Worm (Caenorhabditis elegans): Measurements from ENCODE around the gene T02G5.15.
A peak's percentile ranks its signal among the peaks of the same experiment; 100 is the strongest.

T02G5.15 gene

ce11 chrII:7069866-7070265, 14.3 kb upstream of the T02G5.15 start, which contains the start of gene him-14:
TSS of gene him-14 (minus strand) at chrII:7069966.
- TF ChIP-seq F49E8.2 (tag; optimal IDR thresholded peaks at IDR 0.05; ENCODE audit: insufficient read depth) (peak; percentile 14), Y95B8A.8 (GFP tag; IDR thresholded peaks at IDR 0.05) (no peak), T07F8.4 (tag; optimal IDR thresholded peaks at IDR 0.05) (no peak), Y53G8AR.9 (GFP tag; conservative IDR thresholded peaks at IDR 0.05) (0 out of 2 replicates have a peak, but pooled peaks have one; percentile 17), snpc-1.3 (tag; optimal IDR thresholded peaks at IDR 0.05; ENCODE audit: insufficient read depth) (peak; percentile 1), him-1 (tag; optimal IDR thresholded peaks at IDR 0.05) (peak; percentile 10), madf-6 (GFP tag; IDR thresholded peaks at IDR 0.05) (peak; percentile 24; the same call in 1 of the 2 replicates)

DNA sequence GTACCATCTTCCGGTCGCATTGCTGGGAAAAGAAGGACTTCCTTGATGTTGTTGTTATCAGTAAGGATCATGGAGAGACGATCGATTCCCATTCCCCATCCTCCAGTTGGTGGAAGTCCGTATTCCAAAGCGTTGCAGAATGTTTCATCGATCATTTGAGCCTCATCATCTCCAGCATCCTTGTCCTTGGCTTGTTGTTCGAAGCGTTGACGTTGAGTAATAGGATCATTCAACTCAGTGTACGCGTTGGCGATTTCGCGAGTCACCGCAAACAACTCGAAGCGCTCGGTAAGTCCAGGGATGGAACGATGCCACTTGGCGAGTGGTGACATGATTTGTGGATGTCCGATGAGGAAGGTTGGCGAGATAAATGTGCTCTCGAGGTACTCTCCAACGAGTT, 13.7 kb upstream of the T02G5.15 start:
- TF ChIP-seq Y67H2A.10 (GFP tag; conservative IDR thresholded peaks at IDR 0.05) (no peak), attf-6 (GFP tag; IDR thresholded peaks at IDR 0.05) (no peak), bed-1 (GFP tag; IDR thresholded peaks at IDR 0.05) (0 out of 2 replicates have a peak, but pooled peaks have one; percentile 16)

DNA sequence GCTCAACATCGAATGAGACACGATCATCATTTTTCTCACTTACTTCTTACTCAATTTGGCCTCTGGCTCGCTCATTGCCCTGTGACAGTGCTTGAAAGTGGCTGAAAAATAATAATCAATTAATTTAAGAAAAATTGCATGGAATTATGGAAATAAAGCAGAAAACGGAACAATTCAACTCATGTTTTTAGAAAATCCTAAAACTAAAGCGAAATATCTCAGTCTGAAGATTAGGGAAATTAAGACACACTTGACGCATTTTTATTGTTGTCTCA, 11.9 kb upstream of the T02G5.15 start, which contains the start of gene kars-1:
Gene kars-1 (minus strand): TSS at position 101 of the 275 bp plus-strand sequence.
- no peak for TF ChIP-seq nfya-2 (GFP tag; IDR thresholded peaks at IDR 0.05)
- no peak for TF ChIP-seq F57C9.4 (tag; optimal IDR thresholded peaks at IDR 0.05)

- TF ChIP-seq nhr-80 (tag; optimal IDR thresholded peaks at IDR 0.05), result peak; percentile 75
- TF ChIP-seq madf-6 (GFP tag; IDR thresholded peaks at IDR 0.05), result no peak
- peak in 1 of 3 experiments; percentile 28 for TF ChIP-seq lin-35 (GFP tag; optimal IDR thresholded peaks at IDR 0.05)
- TF ChIP-seq lsl-1 (GFP tag; optimal IDR thresholded peaks at IDR 0.05), result peak; percentile 26
- 0 out of 2 replicates have a peak, but pooled peaks have one; percentile 12 for TF ChIP-seq Y53G8AR.9 (GFP tag; conservative IDR thresholded peaks at IDR 0.05)
- TF ChIP-seq mcd-1 (GFP tag; IDR thresholded peaks at IDR 0.05), result peak; percentile 69
- TF ChIP-seq K12H6.12 (tag; optimal IDR thresholded peaks at IDR 0.05), result peak; percentile 56
- TF ChIP-seq cebp-1 (GFP tag; IDR thresholded peaks at IDR 0.05), result no peak
- peak; percentile 11 for TF ChIP-seq cebp-1 (tag; optimal IDR thresholded peaks at IDR 0.05)
- TF ChIP-seq Y95B8A.8 (GFP tag; IDR thresholded peaks at IDR 0.05), result no peak
- no peak for TF ChIP-seq aptf-2 (GFP tag; conservative IDR thresholded peaks at IDR 0.05)
- no peak for TF ChIP-seq sea-2 (GFP tag; IDR thresholded peaks at IDR 0.05)
- TF ChIP-seq attf-3 (GFP tag; conservative IDR thresholded peaks at IDR 0.05), result peak; percentile 46; the same call in 1 of the 2 replicates
- TF ChIP-seq Y79H2A.3 (GFP tag; conservative IDR thresholded peaks at IDR 0.05), result no peak
- peak; percentile 87 for TF ChIP-seq ceh-100 (GFP tag; IDR thresholded peaks at IDR 0.05)
- TF ChIP-seq ceh-40 (GFP tag; IDR thresholded peaks at IDR 0.05), result no peak
- TF ChIP-seq tbp1 (GFP tag; optimal IDR thresholded peaks at IDR 0.05), result peak; percentile 12
- no peak for TF ChIP-seq snpc-4 (GFP tag; optimal IDR thresholded peaks at IDR 0.05)
- TF ChIP-seq snpc-4 (tag; optimal IDR thresholded peaks at IDR 0.05), result peak in 1 of 4 experiments; percentile 5
- peak; percentile 21 for TF ChIP-seq attf-5 (GFP tag; optimal IDR thresholded peaks at IDR 0.05)
- peak; percentile 21 for TF ChIP-seq snpc-1.3 (tag; optimal IDR thresholded peaks at IDR 0.05; ENCODE audit: insufficient read depth)
- peak; percentile 11 for TF ChIP-seq chd-7 (tag; optimal IDR thresholded peaks at IDR 0.05)
- TF ChIP-seq let-607 (tag; optimal IDR thresholded peaks at IDR 0.05), result peak in 1 of 2 experiments; percentile 40
- TF ChIP-seq lin-54 (GFP tag; optimal IDR thresholded peaks at IDR 0.05), result peak; percentile 18
- peak; percentile 67 for TF ChIP-seq ceh-27 (GFP tag; optimal IDR thresholded peaks at IDR 0.05)
- peak; percentile 24 for TF ChIP-seq ZK185.1 (tag; optimal IDR thresholded peaks at IDR 0.05; ENCODE audit: poor library complexity, severe bottlenecking)
Observed at ce11 chrII:7072590-7073536, 11.3 kb upstream of the T02G5.15 start.
